Worm (Caenorhabditis elegans): ENCODE results near the gene ndab-2.
A peak's percentile ranks its signal among the peaks of the same experiment; 100 is the strongest.

Gene ndab-2

ce11 chrIII:7141285-7141715, 39.3 kb upstream of the ndab-2 start (continued):
- TF ChIP-seq nhr-19 (GFP tag; conservative IDR thresholded peaks at IDR 0.05) (peak; percentile 75), sptf-1 (tag; optimal IDR thresholded peaks at IDR 0.05) (no peak), elt-3 (tag; optimal IDR thresholded peaks at IDR 0.05) (no peak), lin-14 (GFP tag; optimal IDR thresholded peaks at IDR 0.05) (peak; percentile 59), nhr-28 (tag; optimal IDR thresholded peaks at IDR 0.05) (no peak), nhr-20 (tag; optimal IDR thresholded peaks at IDR 0.05) (peak; percentile 42), sup-37 (GFP tag; optimal IDR thresholded peaks at IDR 0.05) (no peak), nhr-77 (tag; optimal IDR thresholded peaks at IDR 0.05) (peak; percentile 62), efl-3 (GFP tag; optimal IDR thresholded peaks at IDR 0.05) (no peak), lin-13 (GFP tag; optimal IDR thresholded peaks at IDR 0.05) (no peak), pax-3 (tag; optimal IDR thresholded peaks at IDR 0.05) (no peak), ceh-88 (GFP tag; IDR thresholded peaks at IDR 0.05) (no peak), fos-1 (tag; optimal IDR thresholded peaks at IDR 0.05) (no peak), ces-1 (GFP tag; optimal IDR thresholded peaks at IDR 0.05) (no peak), Y116A8C.19 (tag; optimal IDR thresholded peaks at IDR 0.05; ENCODE audit: borderline replicate concordance) (no peak), swsn-7 (tag; optimal IDR thresholded peaks at IDR 0.05) (peak; percentile 45), lsy-2 (tag; optimal IDR thresholded peaks at IDR 0.05) (peak; percentile 3 to 15), snu-23 (GFP tag; optimal IDR thresholded peaks at IDR 0.05) (peak; percentile 32), mep-1 (tag; optimal IDR thresholded peaks at IDR 0.05) (no peak), dsc-1 (tag; optimal IDR thresholded peaks at IDR 0.05) (no peak), sox-4 (tag; optimal IDR thresholded peaks at IDR 0.05) (no peak), zip-4 (GFP tag; optimal IDR thresholded peaks at IDR 0.05) (no peak), aha-1 (tag; optimal IDR thresholded peaks at IDR 0.05) (no peak), nhr-11 (tag; optimal IDR thresholded peaks at IDR 0.05) (no peak), egl-27 (tag; optimal IDR thresholded peaks at IDR 0.05) (no peak), ceh-82 (tag; optimal IDR thresholded peaks at IDR 0.05) (no peak), hlh-4 (tag; optimal IDR thresholded peaks at IDR 0.05) (no peak), unc-62 (GFP tag; optimal IDR thresholded peaks at IDR 0.05) (no peak), nhr-90 (tag; optimal IDR thresholded peaks at IDR 0.05; ENCODE audit: poor library complexity) (peak; percentile 76), hlh-17 (GFP tag; optimal IDR thresholded peaks at IDR 0.05; ENCODE audit: borderline replicate concordance) (no peak), dpl-1 (GFP tag; optimal IDR thresholded peaks at IDR 0.05) (peak in 1 of 3 experiments; percentile 23), mdl-1 (tag; optimal IDR thresholded peaks at IDR 0.05) (no peak), nhr-47 (tag; optimal IDR thresholded peaks at IDR 0.05) (peak; percentile 42), snpc-4 (tag; optimal IDR thresholded peaks at IDR 0.05) (peak; percentile 97)

ce11 chrIII:7142172-7142601, 38.4 kb upstream of the ndab-2 start:
- TF ChIP-seq elt-2 (tag; optimal IDR thresholded peaks at IDR 0.05) (peak; percentile 41), nhr-77 (tag; optimal IDR thresholded peaks at IDR 0.05) (no peak), nhr-19 (GFP tag; conservative IDR thresholded peaks at IDR 0.05) (peak; percentile 67), snu-23 (GFP tag; optimal IDR thresholded peaks at IDR 0.05) (peak; percentile 45), nhr-90 (tag; optimal IDR thresholded peaks at IDR 0.05; ENCODE audit: poor library complexity) (peak; percentile 78), alr-1 (tag; optimal IDR thresholded peaks at IDR 0.05; ENCODE audit: borderline replicate concordance) (no peak), lin-39 (tag; optimal IDR thresholded peaks at IDR 0.05) (peak; percentile 17), nhr-85 (tag) (peak; percentile 74), nhr-47 (tag; optimal IDR thresholded peaks at IDR 0.05) (peak; percentile 74), efl-3 (GFP tag; optimal IDR thresholded peaks at IDR 0.05) (no peak), snpc-4 (tag; optimal IDR thresholded peaks at IDR 0.05) (peak; percentile 96), lin-14 (GFP tag; optimal IDR thresholded peaks at IDR 0.05) (peak; percentile 35), egl-27 (tag; optimal IDR thresholded peaks at IDR 0.05) (peak in 1 of 2 experiments; percentile 12), nhr-84 (tag; optimal IDR thresholded peaks at IDR 0.05) (no peak), rnt-1 (tag; optimal IDR thresholded peaks at IDR 0.05) (peak; percentile 33), skn-1 (tag; optimal IDR thresholded peaks at IDR 0.05) (no peak), xbp-1 (tag; optimal IDR thresholded peaks at IDR 0.05) (peak; percentile 3), ces-1 (GFP tag; optimal IDR thresholded peaks at IDR 0.05) (no peak), swsn-7 (tag; optimal IDR thresholded peaks at IDR 0.05) (peak; percentile 56), efl-1 (optimal IDR thresholded peaks at IDR 0.05) (peak in 1 of 2 experiments; percentile 41), efl-1 (GFP tag; optimal IDR thresholded peaks at IDR 0.05 in 1 of 2) (peak in 1 of 2 experiments; percentile 50), dsc-1 (tag; optimal IDR thresholded peaks at IDR 0.05) (peak; percentile 33), ama-1 (optimal IDR thresholded peaks at IDR 0.05) (peak; percentile 42), ceh-88 (GFP tag; IDR thresholded peaks at IDR 0.05) (0 out of 2 replicates have a peak, but pooled peaks have one; percentile 29), dpl-1 (GFP tag; optimal IDR thresholded peaks at IDR 0.05) (no peak), zip-4 (GFP tag; optimal IDR thresholded peaks at IDR 0.05) (peak; percentile 32), unc-98 (GFP tag; IDR thresholded peaks at IDR 0.05) (no peak), nhr-71 (tag; optimal IDR thresholded peaks at IDR 0.05) (peak; percentile 68), lin-13 (GFP tag; optimal IDR thresholded peaks at IDR 0.05) (no peak), fos-1 (tag; optimal IDR thresholded peaks at IDR 0.05) (no peak), ceh-63 (GFP tag; optimal IDR thresholded peaks at IDR 0.05) (no peak), sox-4 (tag; optimal IDR thresholded peaks at IDR 0.05) (no peak), C16A3.4 (tag; optimal IDR thresholded peaks at IDR 0.05) (no peak), mep-1 (tag; optimal IDR thresholded peaks at IDR 0.05) (no peak)

Measured in whole organism, L1 larva.